Worm (Caenorhabditis elegans): Measurements from ENCODE around the gene iscu-1.

- TF ChIP-seq elt-3 (tag; optimal IDR thresholded peaks at IDR 0.05) (no peak), nhr-25 (tag; optimal IDR thresholded peaks at IDR 0.05) (no peak), nhr-237 (tag; optimal IDR thresholded peaks at IDR 0.05) (no peak), mdl-1 (tag; optimal IDR thresholded peaks at IDR 0.05) (no peak), jun-1 (tag; optimal IDR thresholded peaks at IDR 0.05) (no peak), egl-27 (tag; optimal IDR thresholded peaks at IDR 0.05) (no peak)
Observed at ce11 chrIV:13826363-13826762, 42.6 kb downstream of the iscu-1 start.
